Worm (Caenorhabditis elegans): ENCODE measurements around the gene cutl-29.

cutl-29 gene

ce11 chrX:8218653-8219052 is 52.2 kb downstream of the cutl-29 start, which contains the start of gene K02A6.4:
Gene K02A6.4 (minus strand): TSS chrX:8218753.
- TF ChIP-seq sox-2 (GFP tag; IDR thresholded peaks at IDR 0.05) (no peak), lim-6 (tag; optimal IDR thresholded peaks at IDR 0.05) (no peak), nfya-1 (tag; optimal IDR thresholded peaks at IDR 0.05) (no peak), hlh-8 (tag; optimal IDR thresholded peaks at IDR 0.05) (no peak), syd-9 (tag; optimal IDR thresholded peaks at IDR 0.05) (no peak), tbx-2 (tag; optimal IDR thresholded peaks at IDR 0.05) (no peak), tbx-7 (tag; optimal IDR thresholded peaks at IDR 0.05) (no peak), pha-4 (tag; optimal IDR thresholded peaks at IDR 0.05) (no peak), unc-55 (GFP tag; optimal IDR thresholded peaks at IDR 0.05) (no peak), C38D4.7 (GFP tag; optimal IDR thresholded peaks at IDR 0.05) (no peak)

- TF ChIP-seq ceh-18 (tag; optimal IDR thresholded peaks at IDR 0.05), result no peak
- TF ChIP-seq fax-1 (tag; optimal IDR thresholded peaks at IDR 0.05), result no peak
- TF ChIP-seq unc-42 (tag; optimal IDR thresholded peaks at IDR 0.05), result no peak
- TF ChIP-seq pha-2 (tag; optimal IDR thresholded peaks at IDR 0.05), result no peak
- TF ChIP-seq zip-5 (tag; optimal IDR thresholded peaks at IDR 0.05), result no peak
- TF ChIP-seq fkh-10 (GFP tag; optimal IDR thresholded peaks at IDR 0.05), result no peak
- no peak for TF ChIP-seq Y22D7AL.16 (tag; optimal IDR thresholded peaks at IDR 0.05)
- no peak for TF ChIP-seq ceh-6 (GFP tag; optimal IDR thresholded peaks at IDR 0.05)
- TF ChIP-seq ceh-31 (tag; optimal IDR thresholded peaks at IDR 0.05), result no peak
- TF ChIP-seq ceh-14 (tag; optimal IDR thresholded peaks at IDR 0.05), result no peak
- TF ChIP-seq odd-2 (tag; optimal IDR thresholded peaks at IDR 0.05), result no peak
- no peak for TF ChIP-seq eyg-1 (tag; optimal IDR thresholded peaks at IDR 0.05)
Measured at ce11 chrX:8216957-8217356, 53.9 kb downstream of the cutl-29 start.

ce11 chrX:8214424-8215115 is 56.3 kb downstream of the cutl-29 start, which contains the start of gene C47D2.1:
Gene C47D2.1 (plus strand): TSS chrX:8215065.
- TF ChIP-seq pros-1 (tag; optimal IDR thresholded peaks at IDR 0.05) (no peak), pag-3 (tag; optimal IDR thresholded peaks at IDR 0.05; ENCODE audit: borderline replicate concordance) (no peak), ceh-19 (GFP tag; optimal IDR thresholded peaks at IDR 0.05) (no peak), lin-11 (tag; optimal IDR thresholded peaks at IDR 0.05) (no peak), Y22D7AL.16 (tag; optimal IDR thresholded peaks at IDR 0.05) (no peak), ceh-14 (tag; optimal IDR thresholded peaks at IDR 0.05) (no peak), lim-6 (tag; optimal IDR thresholded peaks at IDR 0.05) (no peak), ceh-24 (tag; optimal IDR thresholded peaks at IDR 0.05) (no peak), ceh-6 (GFP tag; optimal IDR thresholded peaks at IDR 0.05) (no peak), K02D7.2 (tag; optimal IDR thresholded peaks at IDR 0.05) (no peak), fkh-10 (GFP tag; optimal IDR thresholded peaks at IDR 0.05) (no peak), elt-4 (tag; optimal IDR thresholded peaks at IDR 0.05) (no peak)

Measured in whole organism, late embryonic.